Fruit fly (Drosophila melanogaster) whole organism, prepupa: ENCODE measurements around the gene Dup99B.
A peak's percentile ranks its signal among the peaks of the same experiment; 100 is the strongest.

Experiments used
- Blimp-1 ChIP-seq: fragments of 200-800 bp; sonication (Bioruptor generic); optimal IDR thresholded peaks from 3 replicates; lab custom pipeline; 2017; ENCODE audit warnings: missing biosample characterization, missing genetic modification characterization, mild to moderate bottlenecking, moderate library complexity, missing genetic modification reagents
- CG10631 ChIP-seq: fragments of 200-800 bp; sonication (Bioruptor generic); optimal IDR thresholded peaks from 2 replicates; lab custom pipeline; 2016; ENCODE audit warnings: missing biosample characterization, missing genetic modification characterization
- CG10669 ChIP-seq: fragments of 200-800 bp; sonication (Bioruptor generic); optimal IDR thresholded peaks from 3 replicates; lab custom pipeline; 2018; ENCODE audit warnings: missing biosample characterization, mild to moderate bottlenecking, missing genetic modification characterization, moderate library complexity
- CG11294 ChIP-seq: fragments of 200-800 bp; sonication (Bioruptor generic); IDR thresholded peaks from 2 replicates; pipeline ENCODE4 v1.3.6; 2022; ENCODE audit warnings: missing biosample characterization, missing genetic modification characterization
- CG11902 ChIP-seq: fragments of 200-800 bp; sonication (Bioruptor generic); optimal IDR thresholded peaks from 3 replicates; lab custom pipeline; 2016; ENCODE audit warnings: missing biosample characterization, missing genetic modification characterization
- CG15336 ChIP-seq: fragments of 200-800 bp; sonication (Bioruptor generic); IDR thresholded peaks from 2 replicates; pipeline ENCODE4 v1.3.6; 2022; ENCODE audit warnings: missing biosample characterization, missing genetic modification characterization
- CG1621 ChIP-seq: fragments of 200-800 bp; sonication (Bioruptor generic); optimal IDR thresholded peaks from 3 replicates; lab custom pipeline; 2018; ENCODE audit warnings: missing biosample characterization, mild to moderate bottlenecking, missing genetic modification characterization
- CG16779 ChIP-seq: fragments of 200-800 bp; sonication (Bioruptor generic); optimal IDR thresholded peaks from 3 replicates; lab custom pipeline; 2017; ENCODE audit warnings: missing biosample characterization, mild to moderate bottlenecking, missing genetic modification characterization
- CG3032 ChIP-seq: fragments of 200-800 bp; optimal IDR thresholded peaks from 2 replicates; lab custom pipeline; 2019; ENCODE audit warnings: missing biosample characterization, mild to moderate bottlenecking, missing genetic modification characterization, moderate library complexity
- CG31627 ChIP-seq: fragments of 200-800 bp; sonication (Bioruptor generic); optimal IDR thresholded peaks from 3 replicates; lab custom pipeline; 2016; ENCODE audit warnings: missing biosample characterization, missing genetic modification characterization
- CG32006 ChIP-seq: fragments of 200-800 bp; sonication (Bioruptor generic); optimal IDR thresholded peaks from 3 replicates; lab custom pipeline; 2017; ENCODE audit warnings: missing biosample characterization, mild to moderate bottlenecking, missing genetic modification characterization
- CG34406 ChIP-seq: fragments of 200-800 bp; sonication (Bioruptor generic); optimal IDR thresholded peaks from 3 replicates; lab custom pipeline; 2016; ENCODE audit warnings: missing biosample characterization, missing genetic modification characterization
- CG3919 ChIP-seq: fragments of 200-800 bp; sonication (Bioruptor generic); optimal IDR thresholded peaks from 3 replicates; lab custom pipeline; 2016; ENCODE audit warnings: missing biosample characterization, missing genetic modification characterization
- CG4318 ChIP-seq: fragments of 200-800 bp; sonication (Bioruptor generic); optimal IDR thresholded peaks from 3 replicates; lab custom pipeline; 2017; ENCODE audit warnings: missing biosample characterization, mild to moderate bottlenecking, missing genetic modification characterization
- CG6792 ChIP-seq: fragments of 200-800 bp; sonication (Bioruptor generic); optimal IDR thresholded peaks from 3 replicates; lab custom pipeline; 2016; ENCODE audit warnings: missing biosample characterization, missing genetic modification characterization
- CG6854 ChIP-seq: fragments of 200-800 bp; sonication (Bioruptor generic); optimal IDR thresholded peaks from 2 replicates; lab custom pipeline; 2017; ENCODE audit warnings: missing biosample characterization, mild to moderate bottlenecking, missing genetic modification characterization
- CG8119 ChIP-seq: fragments of 200-800 bp; sonication (Bioruptor generic); IDR thresholded peaks from 3 replicates; pipeline ENCODE4 v1.3.6; 2022; ENCODE audit warnings: missing biosample characterization, missing genetic modification characterization
- CG8632 ChIP-seq: fragments of 200-800 bp; sonication (Bioruptor generic); optimal IDR thresholded peaks from 3 replicates; lab custom pipeline; 2016; ENCODE audit warnings: missing biosample characterization, missing genetic modification characterization
- CG9139 ChIP-seq: fragments of 200-800 bp; sonication (Bioruptor generic); optimal IDR thresholded peaks from 3 replicates; lab custom pipeline; 2017; ENCODE audit warnings: missing biosample characterization, mild to moderate bottlenecking, missing genetic modification characterization
- Eip75B ChIP-seq: fragments of 200-800 bp; sonication (Bioruptor generic); optimal IDR thresholded peaks from 3 replicates; lab custom pipeline; 2016; ENCODE audit warnings: missing biosample characterization, missing genetic modification characterization
- Eip78C ChIP-seq: fragments of 200-800 bp; sonication (Bioruptor generic); peaks from one replicate; lab custom pipeline; 2016; ENCODE audit warnings: missing biosample characterization, missing genetic modification characterization
- Eip93F ChIP-seq: fragments of 200-800 bp; sonication (Bioruptor generic); optimal IDR thresholded peaks from 2 replicates; lab custom pipeline; 2016; ENCODE audit warnings: missing biosample characterization, mild to moderate bottlenecking, missing genetic modification characterization
- Ets21C ChIP-seq: fragments of 200-800 bp; sonication (Bioruptor generic); optimal IDR thresholded peaks from 3 replicates; lab custom pipeline; 2016; ENCODE audit warnings: missing biosample characterization, missing genetic modification characterization
- Ets96B ChIP-seq: fragments of 200-800 bp; optimal IDR thresholded peaks from 2 replicates; lab custom pipeline; 2019; ENCODE audit warnings: missing biosample characterization, mild to moderate bottlenecking, missing genetic modification characterization, moderate library complexity
- Hr39 ChIP-seq: fragments of 200-800 bp; sonication (Bioruptor generic); optimal IDR thresholded peaks from 2 replicates; lab custom pipeline; 2016; ENCODE audit warnings: missing biosample characterization, missing genetic modification characterization
- Hr4 ChIP-seq: fragments of 200-800 bp; sonication (Bioruptor generic); optimal IDR thresholded peaks from 3 replicates; lab custom pipeline; 2016; ENCODE audit warnings: missing biosample characterization, missing genetic modification characterization
- Lpt ChIP-seq: fragments of 200-800 bp; sonication (Bioruptor generic); optimal IDR thresholded peaks from 3 replicates; lab custom pipeline; 2016; ENCODE audit warnings: missing biosample characterization, missing genetic modification characterization
- OdsH ChIP-seq: fragments of 200-800 bp; sonication (Bioruptor generic); optimal IDR thresholded peaks from 3 replicates; lab custom pipeline; 2016; ENCODE audit warnings: missing biosample characterization, missing genetic modification characterization
- Smox ChIP-seq: fragments of 200-800 bp; sonication (Bioruptor generic); optimal IDR thresholded peaks from 3 replicates; lab custom pipeline; 2016; ENCODE audit warnings: missing biosample characterization, missing genetic modification characterization
- Sox102F ChIP-seq: fragments of 200-800 bp; sonication (Bioruptor generic); optimal IDR thresholded peaks from 2 replicates; lab custom pipeline; 2016; ENCODE audit warnings: missing biosample characterization, mild to moderate bottlenecking, missing genetic modification characterization
- Sox14 ChIP-seq: fragments of 200-800 bp; sonication (Bioruptor generic); optimal IDR thresholded peaks from 3 replicates; lab custom pipeline; 2016; ENCODE audit warnings: missing biosample characterization, missing genetic modification characterization
- Sox15 ChIP-seq: fragments of 200-800 bp; sonication (Bioruptor generic); optimal IDR thresholded peaks from 3 replicates; lab custom pipeline; 2016; ENCODE audit warnings: missing biosample characterization, missing genetic modification characterization
- achi ChIP-seq: fragments of 200-800 bp; sonication (Bioruptor generic); optimal IDR thresholded peaks from 3 replicates; lab custom pipeline; 2016; ENCODE audit warnings: missing biosample characterization, missing genetic modification characterization
- cyc ChIP-seq: fragments of 200-800 bp; sonication (Bioruptor generic); optimal IDR thresholded peaks from 3 replicates; lab custom pipeline; 2016; ENCODE audit warnings: missing biosample characterization, missing genetic modification characterization
- dac ChIP-seq: fragments of 200-800 bp; sonication (Bioruptor generic); optimal IDR thresholded peaks from 2 replicates; lab custom pipeline; 2017; ENCODE audit warnings: missing biosample characterization, mild to moderate bottlenecking, missing genetic modification characterization
- dsx ChIP-seq: fragments of 200-800 bp; optimal IDR thresholded peaks from 3 replicates; lab custom pipeline; 2019; ENCODE audit warnings: missing biosample characterization, mild to moderate bottlenecking, missing genetic modification characterization, moderate library complexity; ENCODE audit not compliant: poor library complexity, severe bottlenecking
- esn ChIP-seq: fragments of 200-800 bp; sonication (Bioruptor generic); optimal IDR thresholded peaks from 2 replicates; lab custom pipeline; 2016; ENCODE audit warnings: missing biosample characterization, mild to moderate bottlenecking, missing genetic modification characterization, moderate library complexity
- fd59A ChIP-seq: fragments of 200-800 bp; sonication (Bioruptor generic); optimal IDR thresholded peaks from 2 replicates; lab custom pipeline; 2017; ENCODE audit warnings: missing biosample characterization, mild to moderate bottlenecking, missing genetic modification characterization, missing genetic modification reagents
- fd85E ChIP-seq: fragments of 200-800 bp; sonication (Bioruptor generic); optimal IDR thresholded peaks from 3 replicates; lab custom pipeline; 2016; ENCODE audit warnings: missing biosample characterization, missing genetic modification characterization
- fkh ChIP-seq: fragments of 200-800 bp; sonication (Bioruptor generic); optimal IDR thresholded peaks from 3 replicates; lab custom pipeline; 2017; ENCODE audit warnings: missing biosample characterization, mild to moderate bottlenecking, missing genetic modification characterization, moderate library complexity
- lz ChIP-seq: fragments of 200-800 bp; sonication (Bioruptor generic); optimal IDR thresholded peaks from 3 replicates; lab custom pipeline; 2016; ENCODE audit warnings: missing biosample characterization, missing genetic modification characterization
- net ChIP-seq: fragments of 200-800 bp; sonication (Bioruptor generic); optimal IDR thresholded peaks from 3 replicates; lab custom pipeline; 2016; ENCODE audit warnings: missing biosample characterization, missing genetic modification characterization
- pdm3 ChIP-seq: fragments of 200-800 bp; sonication (Bioruptor generic); optimal IDR thresholded peaks from 3 replicates; lab custom pipeline; 2016; ENCODE audit warnings: missing biosample characterization, missing genetic modification characterization
- spab ChIP-seq: fragments of 200-800 bp; sonication (Bioruptor generic); optimal IDR thresholded peaks from 2 replicates; lab custom pipeline; 2017; ENCODE audit warnings: missing biosample characterization, mild to moderate bottlenecking, missing genetic modification characterization, missing genetic modification reagents
- ss ChIP-seq, 2 experiments: fragments of 200-800 bp; sonication (Bioruptor generic); optimal IDR thresholded peaks; 2 replicates in 1 of 2; 3 replicates in 1 of 2; lab custom pipeline; 2017 to 2018; ENCODE audit warnings: mild to moderate bottlenecking in 2 of 2, missing biosample characterization in 2 of 2, missing genetic modification characterization in 2 of 2, moderate library complexity in 1 of 2
- svp ChIP-seq: fragments of 200-800 bp; sonication (Bioruptor generic); peaks from one replicate; lab custom pipeline; 2016; ENCODE audit warnings: missing biosample characterization, missing genetic modification characterization
- topi ChIP-seq: fragments of 200-800 bp; sonication (Bioruptor generic); optimal IDR thresholded peaks from 3 replicates; lab custom pipeline; 2016; ENCODE audit warnings: missing biosample characterization, missing genetic modification characterization
- vri ChIP-seq: fragments of 200-800 bp; sonication (Bioruptor generic); optimal IDR thresholded peaks from 3 replicates; lab custom pipeline; 2016; ENCODE audit warnings: missing biosample characterization, mild to moderate bottlenecking, missing genetic modification characterization

Gene Dup99B

dm6 chr3R:29717519-29717918 is 2.3 kb upstream of the Dup99B start (continued):
- TF ChIP-seq Hr4 (GFP tag; lab: Kevin White, UChicago) (peak; percentile 72), lz (GFP tag; lab: Kevin White, UChicago) (no peak), esn (no peak), CG31627 (GFP tag; lab: Kevin White, UChicago) (no peak)

dm6 chr3R:29716782-29717317 is 1.7 kb upstream of the Dup99B start, which contains the start of gene Obp99b:
Obp99b (minus strand) TSS chr3R:29716896.
- TF ChIP-seq CG6792 (peak; percentile 44), dsx (GFP tag; lab: Kevin White, UChicago) (peak; percentile 34), Sox15 (GFP tag; lab: Kevin White, UChicago) (no peak), achi (peak; percentile 67), CG31627 (GFP tag; lab: Kevin White, UChicago) (peak; percentile 58), Lpt (peak; percentile 41), svp (GFP tag; lab: Kevin White, UChicago) (peak; percentile 100), Blimp-1 (GFP tag; lab: Kevin White, UChicago) (no peak), CG34406 (GFP tag; lab: Kevin White, UChicago) (peak; percentile 45), Hr39 (GFP tag; lab: Kevin White, UChicago) (peak; percentile 53), topi (GFP tag; lab: Kevin White, UChicago) (peak; percentile 66), CG10669 (GFP tag; lab: Kevin White, UChicago) (peak; percentile 68), CG8632 (peak; percentile 39), pdm3 (GFP tag; lab: Kevin White, UChicago) (peak; percentile 79), Sox14 (peak; percentile 72), CG9139 (GFP tag; lab: Kevin White, UChicago) (peak; percentile 48), fd85E (GFP tag; lab: Kevin White, UChicago) (no peak), lz (GFP tag; lab: Kevin White, UChicago) (peak; percentile 63), esn (peak; percentile 69), Ets21C (GFP tag; lab: Kevin White, UChicago) (no peak), Eip75B (GFP tag; lab: Kevin White, UChicago) (peak; percentile 78), OdsH (GFP tag; lab: Kevin White, UChicago) (peak; percentile 79), CG3919 (GFP tag; lab: Kevin White, UChicago) (peak; percentile 91), CG3032 (tag; lab: Kevin White, UChicago) (peak; percentile 55), CG1621 (tag; lab: Kevin White, UChicago) (peak; percentile 68), net (GFP tag; lab: Kevin White, UChicago) (peak; percentile 80), CG8119 (GFP tag; lab: Robert Waterston, UW) (peak; percentile 29; the same call in 1 of the 3 replicates), CG16779 (tag; lab: Kevin White, UChicago) (peak; percentile 46), Eip78C (GFP tag; lab: Kevin White, UChicago) (peak; percentile 91), CG11902 (GFP tag; lab: Kevin White, UChicago) (peak; percentile 7), Ets96B (tag; lab: Kevin White, UChicago) (peak; percentile 50), CG6854 (GFP tag; lab: Kevin White, UChicago) (no peak), CG32006 (GFP tag; lab: Kevin White, UChicago) (peak; percentile 60), fkh (GFP tag; lab: Kevin White, UChicago) (peak; percentile 43), fd59A (GFP tag; lab: Kevin White, UChicago) (peak; percentile 68), CG15336 (peak; percentile 50), CG10631 (GFP tag; lab: Kevin White, UChicago) (no peak), Sox102F (GFP tag; lab: Kevin White, UChicago) (peak; percentile 41), dac (GFP tag; lab: Kevin White, UChicago) (peak; percentile 86), CG11294 (GFP tag; lab: Robert Waterston, UW) (peak; percentile 48; the same call in 1 of the 2 replicates), Smox (GFP tag; lab: Kevin White, UChicago) (peak; percentile 39), ss (GFP tag; optimal IDR thresholded peaks at IDR 0.05; lab: Kevin White, UChicago) (peak; percentile 51 to 80), Eip93F (GFP tag; lab: Kevin White, UChicago) (no peak), vri (peak; percentile 53), cyc (GFP tag; lab: Kevin White, UChicago) (peak; percentile 61), Hr4 (GFP tag; lab: Kevin White, UChicago) (peak; percentile 74), CG4318 (GFP tag; lab: Kevin White, UChicago) (peak; percentile 5), spab (GFP tag; lab: Kevin White, UChicago) (peak; percentile 53)
